Fruit fly (Drosophila melanogaster): Measurements from ENCODE around the gene CG7568.

Gene CG7568

DNA sequence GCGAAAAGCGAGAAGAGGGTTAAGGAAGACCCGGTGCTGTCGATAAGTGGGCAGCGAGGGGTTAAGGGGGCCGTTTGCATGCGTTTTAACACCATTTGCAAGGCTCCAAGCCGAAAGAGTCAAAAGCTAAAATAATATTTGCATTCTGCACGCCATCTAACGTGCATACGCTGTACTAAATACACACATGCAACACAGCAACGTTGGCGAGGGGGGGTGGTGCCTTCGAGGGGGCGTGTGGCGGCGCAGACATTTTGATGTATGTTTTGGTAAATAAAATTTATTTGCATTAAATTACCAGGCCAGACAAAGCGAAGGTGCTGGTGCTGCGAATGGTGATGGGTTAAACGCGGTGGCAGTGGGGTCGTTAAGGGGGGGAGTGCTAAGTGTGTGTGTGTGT, 40.2 kb downstream of the CG7568 start:
- no peak for TF ChIP-seq Myc (optimal IDR thresholded peaks at IDR 0.05)
- TF ChIP-seq Dfd (GFP tag; optimal IDR thresholded peaks at IDR 0.05), result peak; percentile 83

dm6 chr3R:29559444-29559976, 41.2 kb downstream of the CG7568 start:
- TF ChIP-seq Dfd (GFP tag; optimal IDR thresholded peaks at IDR 0.05) (no peak), psq (GFP tag; optimal IDR thresholded peaks at IDR 0.05) (no peak), Rel (GFP tag; optimal IDR thresholded peaks at IDR 0.05) (no peak), Rel (tag; optimal IDR thresholded peaks at IDR 0.05) (no peak), CG9705 (GFP tag; optimal IDR thresholded peaks at IDR 0.05) (no peak), Hr83 (GFP tag; optimal IDR thresholded peaks at IDR 0.05; ENCODE audit: poor library complexity, severe bottlenecking) (no peak), Vsx2 (GFP tag; optimal IDR thresholded peaks at IDR 0.05; ENCODE audit: partially characterized antibody) (no peak), lola (GFP tag; optimal IDR thresholded peaks at IDR 0.05) (no peak), Abd-B (GFP tag; optimal IDR thresholded peaks at IDR 0.05) (no peak), tai (GFP tag; optimal IDR thresholded peaks at IDR 0.05) (no peak), br (GFP tag; optimal IDR thresholded peaks at IDR 0.05) (no peak)

- TF ChIP-seq Dfd (GFP tag; optimal IDR thresholded peaks at IDR 0.05) (peak; percentile 74), Dif (GFP tag; optimal IDR thresholded peaks at IDR 0.05; ENCODE audit: partially characterized antibody) (no peak)
Observed at dm6 chr3R:29557555-29557954, 43.1 kb downstream of the CG7568 start.

DNA sequence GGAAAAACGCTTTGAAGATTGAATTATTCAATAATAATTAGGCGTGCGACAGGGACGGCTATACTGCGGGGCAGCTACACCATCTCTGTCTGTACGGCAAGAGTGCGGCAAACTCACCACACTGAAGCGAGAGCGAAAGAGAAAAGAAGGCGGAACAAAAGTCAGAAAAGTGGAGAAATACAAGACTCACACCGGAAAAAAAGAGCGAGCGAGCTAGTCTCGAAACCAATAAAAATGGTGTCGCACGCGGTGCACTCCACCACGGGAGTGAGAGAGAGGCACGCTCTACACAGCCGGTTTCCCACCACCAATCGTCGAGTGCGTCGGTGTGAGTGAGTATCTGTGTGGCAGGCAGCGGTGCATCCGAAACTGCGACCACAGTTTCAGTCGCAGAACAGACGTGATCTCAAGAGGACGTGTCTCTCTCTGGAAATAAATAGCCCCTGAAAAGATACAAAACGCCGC, 44.6 kb downstream of the CG7568 start, which contains the start of gene Dr:
Gene Dr, plus strand, starts transcription at position 384 of the 465 bp plus-strand sequence.
- TF ChIP-seq foxo (GFP tag; optimal IDR thresholded peaks at IDR 0.05), result peak in 1 of 2 experiments; percentile 12
- TF ChIP-seq Myc (optimal IDR thresholded peaks at IDR 0.05), result peak; percentile 35
- no peak for TF ChIP-seq usp (GFP tag; optimal IDR thresholded peaks at IDR 0.05)
- TF ChIP-seq sage (GFP tag; optimal IDR thresholded peaks at IDR 0.05), result no peak
- TF ChIP-seq dl (GFP tag; optimal IDR thresholded peaks at IDR 0.05; ENCODE audit: insufficient read depth in 1 of 2, partially characterized antibody in 2 of 2), result peak; percentile 52 to 61
- peak; percentile 21 for TF ChIP-seq brk (GFP tag; optimal IDR thresholded peaks at IDR 0.05)
- TF ChIP-seq HLH106 (tag; optimal IDR thresholded peaks at IDR 0.05), result no peak
- TF ChIP-seq pan (optimal IDR thresholded peaks at IDR 0.05), result no peak
- TF ChIP-seq psq (GFP tag; optimal IDR thresholded peaks at IDR 0.05), result peak; percentile 34
- no peak for TF ChIP-seq Abd-B (GFP tag; optimal IDR thresholded peaks at IDR 0.05)
- no peak for TF ChIP-seq Jra (GFP tag; optimal IDR thresholded peaks at IDR 0.05)
- TF ChIP-seq dmrt93B (GFP tag; optimal IDR thresholded peaks at IDR 0.05), result no peak
- TF ChIP-seq Hr83 (GFP tag; optimal IDR thresholded peaks at IDR 0.05; ENCODE audit: poor library complexity, severe bottlenecking), result peak; percentile 68
- TF ChIP-seq br (GFP tag; optimal IDR thresholded peaks at IDR 0.05), result no peak
- TF ChIP-seq Rel (GFP tag; optimal IDR thresholded peaks at IDR 0.05), result no peak
- peak; percentile 14 for TF ChIP-seq Rel (tag; optimal IDR thresholded peaks at IDR 0.05)
- TF ChIP-seq CrebA (GFP tag; optimal IDR thresholded peaks at IDR 0.05; ENCODE audit: borderline replicate concordance), result no peak
- TF ChIP-seq Hr78 (GFP tag; optimal IDR thresholded peaks at IDR 0.05), result no peak
- no peak for TF ChIP-seq tai (GFP tag; optimal IDR thresholded peaks at IDR 0.05)
- TF ChIP-seq fru (GFP tag; optimal IDR thresholded peaks at IDR 0.05), result no peak
- TF ChIP-seq CG9705 (GFP tag; optimal IDR thresholded peaks at IDR 0.05), result no peak
- TF ChIP-seq OdsH (GFP tag; optimal IDR thresholded peaks at IDR 0.05), result peak; percentile 21
- TF ChIP-seq Sp1 (GFP tag; optimal IDR thresholded peaks at IDR 0.05), result no peak
- no peak for TF ChIP-seq GATAd (GFP tag; optimal IDR thresholded peaks at IDR 0.05)
- TF ChIP-seq jim (GFP tag; optimal IDR thresholded peaks at IDR 0.05), result no peak
- TF ChIP-seq CG32264 (GFP tag; optimal IDR thresholded peaks at IDR 0.05), result no peak
- TF ChIP-seq rgr (GFP tag; optimal IDR thresholded peaks at IDR 0.05), result peak; percentile 13
- peak; percentile 28 for TF ChIP-seq h (GFP tag; optimal IDR thresholded peaks at IDR 0.05)
- peak; percentile 24 for TF ChIP-seq Dif (GFP tag; optimal IDR thresholded peaks at IDR 0.05; ENCODE audit: partially characterized antibody)
- peak; percentile 11 for TF ChIP-seq N (GFP tag; optimal IDR thresholded peaks at IDR 0.05)
- TF ChIP-seq dsf (GFP tag; optimal IDR thresholded peaks at IDR 0.05; ENCODE audit: borderline replicate concordance), result no peak
- TF ChIP-seq Vsx2 (GFP tag; optimal IDR thresholded peaks at IDR 0.05; ENCODE audit: partially characterized antibody), result peak; percentile 64
- no peak for TF ChIP-seq Mio (GFP tag; optimal IDR thresholded peaks at IDR 0.05)
- no peak for TF ChIP-seq sv (GFP tag; optimal IDR thresholded peaks at IDR 0.05)

Measured in whole organism, wandering third instar larva.